Worm (Caenorhabditis elegans): ENCODE measurements around the gene abf-3.

abf-3 gene

ce11 chrV:15776651-15777050, 41.0 kb downstream of the abf-3 start, which contains the start of gene nhr-283:
Gene nhr-283, minus strand, starts transcription at chrV:15776751.
- TF ChIP-seq gmeb-1 (tag; optimal IDR thresholded peaks at IDR 0.05) (no peak), F13H6.1 (tag; optimal IDR thresholded peaks at IDR 0.05) (no peak), nhr-23 (tag; optimal IDR thresholded peaks at IDR 0.05) (no peak), nhr-10 (tag; optimal IDR thresholded peaks at IDR 0.05) (no peak)

- no peak for TF ChIP-seq nhr-6 (tag; optimal IDR thresholded peaks at IDR 0.05)
- TF ChIP-seq lin-13 (GFP tag; optimal IDR thresholded peaks at IDR 0.05), result no peak
- no peak for TF ChIP-seq unc-39 (tag; optimal IDR thresholded peaks at IDR 0.05)
- peak; percentile 29 for TF ChIP-seq sma-9 (GFP tag; optimal IDR thresholded peaks at IDR 0.05)
- no peak for TF ChIP-seq sma-9 (tag; optimal IDR thresholded peaks at IDR 0.05)
- TF ChIP-seq egl-27 (tag; optimal IDR thresholded peaks at IDR 0.05), result no peak
- peak in 1 of 2 experiments; percentile 1 for TF ChIP-seq mdl-1 (tag; optimal IDR thresholded peaks at IDR 0.05)
These were observed 43.7 kb downstream of the abf-3 start for ce11 chrV:15773941-15774340.

DNA sequence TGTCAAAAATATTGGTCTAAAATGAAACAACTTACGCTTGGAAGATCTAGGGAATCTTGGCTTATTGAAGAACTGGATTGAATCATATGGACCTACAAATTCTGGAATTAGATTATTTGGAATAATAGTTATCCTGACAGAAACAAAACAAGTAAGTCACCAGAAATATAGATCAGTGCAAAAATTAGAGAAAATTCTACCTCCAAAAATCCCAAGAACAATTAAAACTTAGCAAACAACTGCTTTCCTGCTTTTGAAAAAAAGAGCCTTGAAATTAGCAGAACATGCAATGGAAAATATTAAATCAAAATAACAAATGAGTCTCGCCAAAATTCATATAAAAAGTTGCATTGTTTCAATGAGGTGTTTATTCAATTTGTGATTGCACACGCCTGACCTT, 44.5 kb downstream of the abf-3 start, which contains the start of gene nhr-60:
Gene nhr-60 (minus strand): TSS at position 101 of the 400 bp plus-strand sequence.
- no peak for TF ChIP-seq mbf-1 (tag; optimal IDR thresholded peaks at IDR 0.05)
- TF ChIP-seq nhr-129 (tag; optimal IDR thresholded peaks at IDR 0.05), result no peak
- no peak for TF ChIP-seq ceh-82 (tag; optimal IDR thresholded peaks at IDR 0.05)
- TF ChIP-seq blmp-1 (tag; optimal IDR thresholded peaks at IDR 0.05; ENCODE audit: insufficient read depth), result no peak
- TF ChIP-seq Y55F3AM.14 (GFP tag; optimal IDR thresholded peaks at IDR 0.05), result no peak

ce11 chrV:15769072-15769471, 48.6 kb downstream of the abf-3 start, which contains the start of gene F57A10.4:
Gene F57A10.4, plus strand, starts transcription at chrV:15769438.
- TF ChIP-seq ztf-11 (tag; optimal IDR thresholded peaks at IDR 0.05), result no peak
